Fruit fly (Drosophila melanogaster) whole organism, embryonic: ENCODE measurements around the gene Grip75.

Experiments
- Antp ChIP-seq: fragments of 200-800 bp; sonication (Bioruptor generic); optimal IDR thresholded peaks from 3 replicates; lab custom pipeline; 2016; ENCODE audit warnings: missing biosample characterization, missing genetic modification characterization
- Blimp-1 ChIP-seq: fragments of 200-800 bp; sonication (Bioruptor generic); optimal IDR thresholded peaks from 3 replicates; lab custom pipeline; 2018; ENCODE audit warnings: missing biosample characterization, missing genetic modification characterization, mild to moderate bottlenecking, moderate library complexity, missing genetic modification reagents
- C15 ChIP-seq: fragments of 200-800 bp; sonication (Bioruptor generic); IDR thresholded peaks from 3 replicates; pipeline ENCODE4 v1.3.6; 2022; ENCODE audit warnings: missing biosample characterization, missing genetic modification characterization
- CG10147 ChIP-seq: fragments of 200-800 bp; sonication (Bioruptor generic); optimal IDR thresholded peaks from 2 replicates; lab custom pipeline; 2019; ENCODE audit warnings: missing biosample characterization, mild to moderate bottlenecking, missing genetic modification characterization, moderate library complexity
- CG10321 ChIP-seq: fragments of 200-800 bp; sonication (Bioruptor generic); IDR thresholded peaks from 2 replicates; pipeline ENCODE4 v1.3.6; 2022; ENCODE audit warnings: missing biosample characterization, missing genetic modification characterization
- CG11456 ChIP-seq: fragments of 200-800 bp; sonication (Bioruptor generic); IDR thresholded peaks from 3 replicates; pipeline ENCODE4 v1.3.6; 2022; ENCODE audit warnings: missing biosample characterization, missing genetic modification characterization
- CG11504 ChIP-seq: fragments of 200-800 bp; sonication (Bioruptor generic); optimal IDR thresholded peaks from 3 replicates; lab custom pipeline; 2019; ENCODE audit warnings: missing biosample characterization, mild to moderate bottlenecking, missing genetic modification characterization, moderate library complexity
- CG12155 ChIP-seq: fragments of 200-800 bp; sonication (Bioruptor generic); optimal IDR thresholded peaks from 3 replicates; lab custom pipeline; 2016; ENCODE audit warnings: missing biosample characterization, missing genetic modification characterization
- CG12236 ChIP-seq: fragments of 200-800 bp; sonication (Bioruptor generic); optimal IDR thresholded peaks from 2 replicates; lab custom pipeline; 2016; ENCODE audit warnings: missing biosample characterization, missing genetic modification characterization
- CG12659 ChIP-seq: fragments of 200-800 bp; sonication (Bioruptor generic); optimal IDR thresholded peaks from 3 replicates; lab custom pipeline; 2017; ENCODE audit warnings: mild to moderate bottlenecking, missing biosample characterization, missing genetic modification reagents, missing genetic modification characterization
- CG14014 ChIP-seq: fragments of 200-800 bp; sonication (Bioruptor generic); IDR thresholded peaks from 2 replicates; pipeline ENCODE4 v1.3.6; 2022; ENCODE audit warnings: missing biosample characterization, missing genetic modification characterization
- CG14710 ChIP-seq: fragments of 200-800 bp; sonication (Bioruptor generic); optimal IDR thresholded peaks from 3 replicates; lab custom pipeline; 2019; ENCODE audit warnings: missing biosample characterization, mild to moderate bottlenecking, missing genetic modification characterization, moderate library complexity
- CG16779 ChIP-seq: fragments of 200-800 bp; sonication (Bioruptor generic); IDR thresholded peaks from 2 replicates; pipeline ENCODE4 v1.3.6; 2022; ENCODE audit warnings: missing biosample characterization, missing genetic modification characterization
- CG17802 ChIP-seq: fragments of 200-800 bp; sonication (Bioruptor generic); optimal IDR thresholded peaks from 2 replicates; lab custom pipeline; 2018; ENCODE audit warnings: missing biosample characterization, mild to moderate bottlenecking, missing genetic modification characterization, moderate library complexity
- CG32767 ChIP-seq: fragments of 200-800 bp; sonication (Bioruptor generic); IDR thresholded peaks from 2 replicates; pipeline ENCODE4 v1.3.6; 2022; ENCODE audit warnings: missing biosample characterization, missing genetic modification characterization
- CG3995 ChIP-seq: fragments of 200-800 bp; sonication (Bioruptor generic); optimal IDR thresholded peaks from 3 replicates; lab custom pipeline; 2016; ENCODE audit warnings: missing biosample characterization, missing genetic modification characterization
- CG43689 ChIP-seq: fragments of 200-800 bp; sonication (Bioruptor generic); IDR thresholded peaks from 2 replicates; pipeline ENCODE4 v1.3.6; 2022; ENCODE audit warnings: missing biosample characterization, missing genetic modification characterization
- CG4424 ChIP-seq: fragments of 200-800 bp; sonication (Bioruptor generic); optimal IDR thresholded peaks from 3 replicates; lab custom pipeline; 2016; ENCODE audit warnings: missing biosample characterization, missing genetic modification characterization
- CG4820 ChIP-seq: fragments of 200-800 bp; sonication (Bioruptor generic); optimal IDR thresholded peaks from 3 replicates; lab custom pipeline; 2016; ENCODE audit warnings: missing biosample characterization, missing genetic modification characterization
- CG6689 ChIP-seq: fragments of 200-800 bp; sonication (Bioruptor generic); IDR thresholded peaks from 2 replicates; pipeline ENCODE4 v1.3.6; 2022; ENCODE audit warnings: missing biosample characterization, missing genetic modification characterization
- CG7556 ChIP-seq: fragments of 200-800 bp; sonication (Bioruptor generic); optimal IDR thresholded peaks from 2 replicates; lab custom pipeline; 2017; ENCODE audit warnings: missing biosample characterization, mild to moderate bottlenecking, missing genetic modification characterization
- CG7839 ChIP-seq: fragments of 200-800 bp; sonication (Bioruptor generic); optimal IDR thresholded peaks from 3 replicates; lab custom pipeline; 2018; ENCODE audit warnings: missing biosample characterization, mild to moderate bottlenecking, missing genetic modification characterization, moderate library complexity
- CG8478 ChIP-seq: fragments of >200 bp; optimal IDR thresholded peaks from 2 replicates; lab custom pipeline; 2018
- CG9437 ChIP-seq: fragments of 200-800 bp; sonication (Bioruptor generic); optimal IDR thresholded peaks from 2 replicates; lab custom pipeline; 2018; ENCODE audit warnings: missing biosample characterization, mild to moderate bottlenecking, missing genetic modification characterization
- Chrac-16 ChIP-seq: fragments of 200-800 bp; sonication (Bioruptor generic); optimal IDR thresholded peaks from 3 replicates; lab custom pipeline; 2016; ENCODE audit warnings: missing biosample characterization, missing genetic modification characterization
- CoRest ChIP-seq: fragments of 200-800 bp; sonication (Bioruptor generic); optimal IDR thresholded peaks from 3 replicates; lab custom pipeline; 2018; ENCODE audit warnings: missing biosample characterization, mild to moderate bottlenecking, missing genetic modification characterization, moderate library complexity
- H15 ChIP-seq: fragments of 200-800 bp; sonication (Bioruptor generic); IDR thresholded peaks from 3 replicates; pipeline ENCODE4 v1.3.6; 2022; ENCODE audit warnings: missing biosample characterization, missing genetic modification characterization
- Hr51 ChIP-seq, 2 experiments: fragments of 200-800 bp; sonication (Bioruptor generic); optimal IDR thresholded peaks; 2 replicates in 1 of 2; 3 replicates in 1 of 2; lab custom pipeline; 2016 to 2018; ENCODE audit warnings: missing biosample characterization in 2 of 2, missing genetic modification characterization in 2 of 2, mild to moderate bottlenecking in 1 of 2, moderate library complexity in 1 of 2
- NK7.1 ChIP-seq: fragments of 200-800 bp; sonication (Bioruptor generic); optimal IDR thresholded peaks from 3 replicates; lab custom pipeline; 2016; ENCODE audit warnings: missing biosample characterization, missing genetic modification characterization
- Neu2 ChIP-seq: fragments of 200-800 bp; sonication (Bioruptor generic); optimal IDR thresholded peaks from 3 replicates; lab custom pipeline; 2016; ENCODE audit warnings: missing biosample characterization, missing genetic modification characterization, borderline replicate concordance
- Rx ChIP-seq: fragments of 200-800 bp; sonication (Bioruptor generic); IDR thresholded peaks from 2 replicates; pipeline ENCODE4 v1.3.6; 2022; ENCODE audit warnings: missing biosample characterization, missing genetic modification characterization
- Vsx1 ChIP-seq: fragments of 200-800 bp; sonication (Bioruptor generic); optimal IDR thresholded peaks from 2 replicates; lab custom pipeline; 2017; ENCODE audit warnings: missing biosample characterization, mild to moderate bottlenecking, missing genetic modification characterization, missing genetic modification reagents
- bcd ChIP-seq: fragments of 200-800 bp; sonication (Bioruptor generic); optimal IDR thresholded peaks from 2 replicates; lab custom pipeline; 2017; ENCODE audit warnings: missing biosample characterization, mild to moderate bottlenecking, missing genetic modification characterization
- bigmax ChIP-seq: fragments of 200-800 bp; sonication (Bioruptor generic); optimal IDR thresholded peaks from 2 replicates; lab custom pipeline; 2018; ENCODE audit warnings: missing biosample characterization, mild to moderate bottlenecking, missing genetic modification characterization
- crc ChIP-seq: fragments of 200-800 bp; sonication (Bioruptor generic); optimal IDR thresholded peaks from 2 replicates; lab custom pipeline; 2016; ENCODE audit warnings: missing biosample characterization, missing genetic modification characterization
- exex ChIP-seq: fragments of 200-800 bp; sonication (Bioruptor generic); optimal IDR thresholded peaks from 4 replicates; lab custom pipeline; 2018; ENCODE audit warnings: missing biosample characterization, mild to moderate bottlenecking, missing genetic modification characterization, moderate library complexity
- ftz-f1 ChIP-seq: fragments of 200-800 bp; sonication (Bioruptor generic); optimal IDR thresholded peaks from 2 replicates; lab custom pipeline; 2016; ENCODE audit warnings: missing biosample characterization, missing genetic modification characterization
- fu2 ChIP-seq: fragments of 200-800 bp; sonication (Bioruptor generic); optimal IDR thresholded peaks from 2 replicates; lab custom pipeline; 2016; ENCODE audit warnings: missing biosample characterization, missing genetic modification characterization
- gem ChIP-seq: fragments of 200-800 bp; sonication (Bioruptor generic); optimal IDR thresholded peaks from 2 replicates; lab custom pipeline; 2019; ENCODE audit warnings: missing biosample characterization, mild to moderate bottlenecking, missing genetic modification characterization, moderate library complexity
- gsb-n ChIP-seq: fragments of 200-800 bp; sonication (Bioruptor generic); optimal IDR thresholded peaks from 3 replicates; lab custom pipeline; 2018; ENCODE audit warnings: missing biosample characterization, mild to moderate bottlenecking, missing genetic modification characterization
- hb ChIP-seq: fragments of 200-800 bp; sonication (Bioruptor generic); IDR thresholded peaks from 3 replicates; pipeline ENCODE4 v1.3.6; 2022; ENCODE audit warnings: missing biosample characterization, missing genetic modification characterization; ENCODE audit not compliant: partially characterized antibody
- jigr1 ChIP-seq: fragments of 200-800 bp; sonication (Bioruptor generic); IDR thresholded peaks from 3 replicates; pipeline ENCODE4 v1.3.6; 2022; ENCODE audit warnings: missing biosample characterization, missing genetic modification characterization
- lab ChIP-seq: fragments of 200-800 bp; sonication (Bioruptor generic); optimal IDR thresholded peaks from 3 replicates; lab custom pipeline; 2017; ENCODE audit warnings: missing biosample characterization, missing genetic modification characterization, mild to moderate bottlenecking, moderate library complexity, missing genetic modification reagents
- pnt ChIP-seq: fragments of 200-800 bp; sonication (Bioruptor generic); optimal IDR thresholded peaks from 3 replicates; lab custom pipeline; 2016; ENCODE audit warnings: missing biosample characterization, missing genetic modification characterization
- repo ChIP-seq: fragments of 200-800 bp; sonication (Bioruptor generic); optimal IDR thresholded peaks from 2 replicates; lab custom pipeline; 2016; ENCODE audit warnings: missing biosample characterization, missing genetic modification characterization
- sens ChIP-seq: fragments of 200-800 bp; sonication (Bioruptor generic); peaks from one replicate; lab custom pipeline; 2016; ENCODE audit warnings: missing biosample characterization, missing genetic modification characterization
- sens-2 ChIP-seq: fragments of 200-800 bp; sonication (Bioruptor generic); IDR thresholded peaks from 2 replicates; pipeline ENCODE4 v1.3.6; 2022; ENCODE audit warnings: missing biosample characterization, missing genetic modification characterization
- slbo ChIP-seq: fragments of 200-800 bp; sonication (Bioruptor generic); IDR thresholded peaks from 2 replicates; pipeline ENCODE4 v1.3.6; 2022; ENCODE audit warnings: missing biosample characterization, missing genetic modification characterization
- sr ChIP-seq: fragments of 200-800 bp; sonication (Bioruptor generic); IDR thresholded peaks from 3 replicates; pipeline ENCODE4 v1.3.6; 2022; ENCODE audit warnings: missing biosample characterization, missing genetic modification characterization
- tin ChIP-seq: fragments of 200-800 bp; sonication (Bioruptor generic); optimal IDR thresholded peaks from 3 replicates; lab custom pipeline; 2016; ENCODE audit warnings: missing biosample characterization, missing genetic modification characterization
- toy ChIP-seq: fragments of 200-800 bp; sonication (Bioruptor generic); IDR thresholded peaks from 2 replicates; pipeline ENCODE4 v1.3.6; 2022; ENCODE audit warnings: missing biosample characterization, missing genetic modification characterization

The Grip75 gene

DNA sequence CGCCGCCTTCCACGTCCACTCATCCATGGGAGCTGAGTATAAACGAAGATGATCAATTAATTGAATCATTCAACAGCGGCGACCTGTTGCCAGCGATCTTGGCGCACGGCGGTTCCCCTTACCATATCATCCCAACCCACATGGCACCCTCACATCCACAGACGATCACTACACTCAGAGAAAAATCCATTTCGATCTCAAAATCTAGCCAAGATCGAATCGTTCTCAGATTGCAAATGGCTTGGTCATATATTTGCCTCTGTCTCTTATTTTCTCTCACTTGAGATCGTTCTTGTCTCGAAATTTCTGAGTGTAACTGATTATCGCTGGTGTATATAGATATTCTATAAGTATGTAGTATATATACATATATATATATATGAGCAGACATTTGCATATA lies 14.7 kb upstream of the Grip75 start (continued):
- TF ChIP-seq CG11456 (GFP tag; lab: Robert Waterston, UW): peak; percentile 81
- TF ChIP-seq ftz-f1: no peak
- TF ChIP-seq pnt (GFP tag; lab: Kevin White, UChicago): peak; percentile 16
- peak; percentile 49 for TF ChIP-seq Antp (GFP tag; lab: Kevin White, UChicago)
- TF ChIP-seq fu2 (GFP tag; lab: Kevin White, UChicago): no peak
- TF ChIP-seq CG10147: peak; percentile 41
- TF ChIP-seq CG3995: no peak
- TF ChIP-seq slbo (GFP tag; lab: Robert Waterston, UW): peak; percentile 75
- TF ChIP-seq lab: peak; percentile 79
- TF ChIP-seq gem (tag; lab: Kevin White, UChicago): peak; percentile 69
- TF ChIP-seq CG11504: peak; percentile 75
- peak; percentile 13 for TF ChIP-seq Vsx1 (GFP tag; lab: Kevin White, UChicago)
- peak; percentile 15 for TF ChIP-seq CG7556 (GFP tag; lab: Kevin White, UChicago)
- TF ChIP-seq Rx (GFP tag; lab: Robert Waterston, UW): 0 out of 2 replicates have a peak, but pooled peaks have one; percentile 39
- TF ChIP-seq toy (GFP tag; lab: Robert Waterston, UW): 0 out of 2 replicates have a peak, but pooled peaks have one; percentile 14
- no peak for TF ChIP-seq NK7.1 (GFP tag; lab: Kevin White, UChicago)
- TF ChIP-seq CG7839: peak; percentile 68
- TF ChIP-seq CG6689: 0 out of 2 replicates have a peak, but pooled peaks have one; percentile 18
- peak; percentile 83 for TF ChIP-seq sr
- TF ChIP-seq CG14014: peak; percentile 58; the same call in 1 of the 2 replicates
- peak; percentile 29; the same call in 1 of the 2 replicates for TF ChIP-seq sens-2 (GFP tag; lab: Robert Waterston, UW)
- no peak for TF ChIP-seq CG16779
- TF ChIP-seq crc (GFP tag; lab: Kevin White, UChicago): no peak
- peak; percentile 5 for TF ChIP-seq CG12659 (GFP tag; lab: Kevin White, UChicago)
- TF ChIP-seq CG12236 (GFP tag; lab: Kevin White, UChicago): no peak
- TF ChIP-seq H15 (GFP tag; lab: Robert Waterston, UW): peak; percentile 50; the same call in 1 of the 3 replicates
- TF ChIP-seq Blimp-1 (GFP tag; lab: Kevin White, UChicago): peak; percentile 59
- TF ChIP-seq CG10321 (GFP tag; lab: Robert Waterston, UW): no peak
- TF ChIP-seq CG4424: peak; percentile 27
- TF ChIP-seq bcd (GFP tag; lab: Kevin White, UChicago): peak; percentile 48
- TF ChIP-seq CG12155 (GFP tag; lab: Kevin White, UChicago): peak; percentile 10
- TF ChIP-seq CG9437 (GFP tag; lab: Kevin White, UChicago): no peak
- TF ChIP-seq repo (GFP tag; lab: Kevin White, UChicago): no peak
- TF ChIP-seq sens (GFP tag; lab: Kevin White, UChicago): peak; percentile 63
- no peak for TF ChIP-seq CG32767 (GFP tag; lab: Robert Waterston, UW)
- peak; percentile 7 for TF ChIP-seq CG14710 (tag; lab: Kevin White, UChicago)
- peak; percentile 23 for TF ChIP-seq gsb-n (tag; lab: Kevin White, UChicago)
- TF ChIP-seq Hr51 (GFP tag; optimal IDR thresholded peaks at IDR 0.05; lab: Kevin White, UChicago): peak; percentile 3 to 56
- TF ChIP-seq tin (GFP tag; lab: Kevin White, UChicago): peak; percentile 34
- no peak for TF ChIP-seq bigmax (GFP tag; lab: Kevin White, UChicago)
- TF ChIP-seq hb: no peak
- peak; percentile 32; the same call in 1 of the 2 replicates for TF ChIP-seq CG43689 (GFP tag; lab: Robert Waterston, UW)
- TF ChIP-seq jigr1 (GFP tag; lab: Robert Waterston, UW): no peak
- TF ChIP-seq CG17802 (tag; lab: Kevin White, UChicago): peak; percentile 38
- peak; percentile 4 for TF ChIP-seq exex (tag; lab: Kevin White, UChicago)
- no peak for TF ChIP-seq CG8478 (lab: Kevin White, UChicago)
- TF ChIP-seq Chrac-16 (GFP tag; lab: Kevin White, UChicago): peak; percentile 25
- no peak for TF ChIP-seq Neu2 (GFP tag; lab: Kevin White, UChicago)
- TF ChIP-seq C15 (GFP tag; lab: Robert Waterston, UW): no peak
- peak; percentile 44 for TF ChIP-seq CG4820 (GFP tag; lab: Kevin White, UChicago)
- peak; percentile 63 for TF ChIP-seq CoRest (tag; lab: Kevin White, UChicago)
